Worm (Caenorhabditis elegans): Measurements from ENCODE around the gene unc-34.

Gene unc-34

DNA sequence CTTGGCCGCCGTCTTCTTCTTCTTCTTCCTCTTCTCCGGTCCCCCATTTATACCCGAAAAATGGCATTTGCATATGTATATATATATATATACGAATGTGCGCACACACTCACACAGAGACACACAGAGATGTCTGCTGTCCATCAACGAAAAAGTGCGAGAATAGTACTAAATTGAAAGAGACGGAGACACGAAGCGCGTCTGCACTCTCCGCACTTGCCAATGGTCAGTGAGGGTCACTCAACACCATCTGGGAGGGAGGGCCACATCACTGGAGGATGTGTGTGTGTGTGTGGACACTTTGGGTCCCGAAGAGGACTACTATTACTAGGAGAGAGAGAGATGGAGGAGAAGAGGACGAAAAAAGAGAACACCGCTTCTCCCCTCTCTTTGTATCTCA lies 7.3 kb upstream of the unc-34 start (continued):
- TF ChIP-seq unc-42 (tag; optimal IDR thresholded peaks at IDR 0.05) (peak; percentile 13), sox-4 (tag; optimal IDR thresholded peaks at IDR 0.05) (no peak), dve-1 (tag; optimal IDR thresholded peaks at IDR 0.05) (no peak), madf-2 (tag; optimal IDR thresholded peaks at IDR 0.05) (no peak), dmd-4 (tag; optimal IDR thresholded peaks at IDR 0.05; ENCODE audit: borderline replicate concordance) (no peak), npax-4 (tag; optimal IDR thresholded peaks at IDR 0.05) (no peak), K02D7.2 (tag; optimal IDR thresholded peaks at IDR 0.05) (no peak), syd-9 (tag; optimal IDR thresholded peaks at IDR 0.05) (peak; percentile 18), ceh-14 (tag; optimal IDR thresholded peaks at IDR 0.05) (no peak), che-1 (tag; optimal IDR thresholded peaks at IDR 0.05) (no peak), pqm-1 (tag; optimal IDR thresholded peaks at IDR 0.05) (no peak), ets-4 (tag; optimal IDR thresholded peaks at IDR 0.05) (no peak), tbx-2 (tag; optimal IDR thresholded peaks at IDR 0.05) (peak; percentile 30), hlh-6 (tag; optimal IDR thresholded peaks at IDR 0.05) (no peak), mec-3 (tag; optimal IDR thresholded peaks at IDR 0.05; ENCODE audit: borderline replicate concordance) (no peak)

DNA sequence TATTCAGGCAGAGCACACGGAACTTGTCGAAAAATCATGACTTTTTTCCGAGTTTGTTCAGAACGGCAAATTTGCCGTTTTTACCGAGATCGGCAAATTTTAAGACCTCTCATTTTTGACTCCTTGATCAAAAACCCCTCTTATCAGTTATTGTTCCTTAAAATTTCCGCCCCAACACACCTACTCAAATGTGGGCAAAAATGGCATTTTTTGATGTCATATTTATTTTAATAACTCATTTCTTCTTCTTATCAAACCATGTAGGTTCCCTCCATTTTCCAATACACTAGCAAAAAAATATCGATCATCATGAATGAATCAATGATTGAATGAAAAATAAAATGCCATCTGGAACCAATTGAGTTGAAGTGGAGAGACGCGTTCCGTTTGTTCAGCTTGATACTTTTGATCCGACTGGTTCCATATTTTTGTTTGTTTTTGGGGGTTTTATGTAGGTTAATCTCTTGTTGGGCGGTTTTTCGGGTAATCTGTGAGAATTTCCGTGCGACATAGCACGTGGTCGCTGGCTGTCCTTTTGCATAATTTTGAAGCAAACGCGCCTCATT lies 5.9 kb upstream of the unc-34 start:
- TF ChIP-seq ama-1 (optimal IDR thresholded peaks at IDR 0.05) (no peak), ceh-48 (tag; optimal IDR thresholded peaks at IDR 0.05) (no peak), pag-3 (tag; optimal IDR thresholded peaks at IDR 0.05; ENCODE audit: borderline replicate concordance) (no peak), mec-3 (tag; optimal IDR thresholded peaks at IDR 0.05; ENCODE audit: borderline replicate concordance) (no peak), elt-4 (tag; optimal IDR thresholded peaks at IDR 0.05) (no peak), fkh-10 (GFP tag; optimal IDR thresholded peaks at IDR 0.05) (no peak), odd-2 (tag; optimal IDR thresholded peaks at IDR 0.05) (no peak), ceh-31 (tag; optimal IDR thresholded peaks at IDR 0.05) (no peak), ceh-14 (tag; optimal IDR thresholded peaks at IDR 0.05) (no peak), unc-3 (GFP tag; conservative IDR thresholded peaks at IDR 0.05) (no peak), unc-3 (tag; optimal IDR thresholded peaks at IDR 0.05) (no peak), lim-6 (tag; optimal IDR thresholded peaks at IDR 0.05) (no peak), ceh-30 (tag; optimal IDR thresholded peaks at IDR 0.05) (no peak), lin-11 (tag; optimal IDR thresholded peaks at IDR 0.05) (no peak), ceh-6 (GFP tag; optimal IDR thresholded peaks at IDR 0.05) (no peak), ceh-22 (tag; optimal IDR thresholded peaks at IDR 0.05) (no peak), hlh-30 (tag; optimal IDR thresholded peaks at IDR 0.05; ENCODE audit: insufficient read depth) (no peak), sox-2 (GFP tag; IDR thresholded peaks at IDR 0.05) (no peak), dve-1 (tag; optimal IDR thresholded peaks at IDR 0.05) (no peak), tbx-2 (tag; optimal IDR thresholded peaks at IDR 0.05) (no peak), F13H6.1 (tag; optimal IDR thresholded peaks at IDR 0.05) (no peak)

DNA sequence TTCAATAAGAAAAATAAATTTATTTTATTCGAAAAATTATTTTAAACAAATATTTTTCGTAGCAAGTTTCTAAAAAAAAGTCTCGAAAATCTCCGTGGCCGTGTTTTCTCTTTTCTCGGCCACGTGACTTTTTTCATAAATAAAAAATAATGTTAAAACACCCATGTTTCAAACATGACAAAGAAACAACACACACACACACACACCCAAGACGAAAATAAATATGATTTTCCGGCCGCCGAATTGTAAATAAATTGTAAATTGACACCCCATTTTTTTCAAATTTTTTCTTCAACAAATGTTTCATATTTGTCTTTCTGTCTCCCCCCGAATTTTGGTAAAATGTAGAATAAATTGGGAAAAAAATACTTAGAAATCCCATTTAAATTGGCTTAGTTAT lies 4.7 kb upstream of the unc-34 start:
- TF ChIP-seq T23F11.4 (GFP tag; optimal IDR thresholded peaks at IDR 0.05): no peak
- TF ChIP-seq K09A11.1 (tag; optimal IDR thresholded peaks at IDR 0.05; ENCODE audit: insufficient read depth): no peak
- no peak for TF ChIP-seq ceh-31 (tag; optimal IDR thresholded peaks at IDR 0.05)
- TF ChIP-seq gmeb-2 (tag; optimal IDR thresholded peaks at IDR 0.05): no peak
- no peak for TF ChIP-seq hlh-13 (GFP tag; optimal IDR thresholded peaks at IDR 0.05)
- TF ChIP-seq elt-4 (tag; optimal IDR thresholded peaks at IDR 0.05): no peak
- TF ChIP-seq nhr-232 (tag; optimal IDR thresholded peaks at IDR 0.05): no peak

- TF ChIP-seq elt-4 (tag; optimal IDR thresholded peaks at IDR 0.05) (no peak), madf-2 (tag; optimal IDR thresholded peaks at IDR 0.05) (no peak), unc-55 (GFP tag; optimal IDR thresholded peaks at IDR 0.05) (peak; percentile 42), ceh-31 (tag; optimal IDR thresholded peaks at IDR 0.05) (peak; percentile 21)
Measured at ce11 chrV:978617-979016, 3.9 kb upstream of the unc-34 start.
